Fruit fly (Drosophila melanogaster) whole organism, embryonic: ENCODE data around the gene cpx.

Source experiments
- Ada2b ChIP-seq: fragments of 200-800 bp; sonication (Bioruptor generic); IDR thresholded peaks from 2 replicates; pipeline ENCODE4 v1.3.6; 2022; ENCODE audit warnings: missing biosample characterization, missing genetic modification characterization
- Atf3 ChIP-seq: fragments of 200-800 bp; sonication (Bioruptor generic); optimal IDR thresholded peaks from 3 replicates; lab custom pipeline; 2016; ENCODE audit warnings: missing biosample characterization, missing genetic modification characterization
- CG10366 ChIP-seq: fragments of 200-800 bp; sonication (Bioruptor generic); IDR thresholded peaks from 2 replicates; pipeline ENCODE4 v1.3.6; 2022; ENCODE audit warnings: missing biosample characterization, missing genetic modification characterization
- CG10431 ChIP-seq: fragments of 200-800 bp; sonication (Bioruptor generic); optimal IDR thresholded peaks from 3 replicates; lab custom pipeline; 2018; ENCODE audit warnings: missing biosample characterization, mild to moderate bottlenecking, missing genetic modification characterization
- CG11085 ChIP-seq: fragments of 200-800 bp; sonication (Bioruptor generic); IDR thresholded peaks from 2 replicates; pipeline ENCODE4 v1.3.6; 2022; ENCODE audit warnings: missing biosample characterization, missing genetic modification characterization
- CG11093 ChIP-seq: fragments of 200-800 bp; sonication (Bioruptor generic); IDR thresholded peaks from 3 replicates; pipeline ENCODE4 v1.3.6; 2022; ENCODE audit warnings: missing biosample characterization, missing genetic modification characterization
- CG12236 ChIP-seq: fragments of 200-800 bp; sonication (Bioruptor generic); optimal IDR thresholded peaks from 2 replicates; lab custom pipeline; 2016; ENCODE audit warnings: missing biosample characterization, missing genetic modification characterization
- CG13123 ChIP-seq: fragments of 200-800 bp; sonication (Bioruptor generic); optimal IDR thresholded peaks from 2 replicates; lab custom pipeline; 2016; ENCODE audit warnings: missing biosample characterization, missing genetic modification characterization
- CG14050 ChIP-seq: fragments of 200-800 bp; sonication (Bioruptor generic); IDR thresholded peaks from 3 replicates; pipeline ENCODE4 v1.3.6; 2022; ENCODE audit warnings: missing biosample characterization, missing genetic modification characterization
- CG15073 ChIP-seq: fragments of 200-800 bp; sonication (Bioruptor generic); optimal IDR thresholded peaks from 2 replicates; lab custom pipeline; 2016; ENCODE audit warnings: missing biosample characterization, missing genetic modification characterization
- CG17802 ChIP-seq: fragments of 200-800 bp; sonication (Bioruptor generic); optimal IDR thresholded peaks from 2 replicates; lab custom pipeline; 2018; ENCODE audit warnings: missing biosample characterization, mild to moderate bottlenecking, missing genetic modification characterization, moderate library complexity
- CG18476 ChIP-seq: fragments of 200-800 bp; sonication (Bioruptor generic); optimal IDR thresholded peaks from 2 replicates; lab custom pipeline; 2016; ENCODE audit warnings: missing biosample characterization, mild to moderate bottlenecking, missing genetic modification characterization
- CG18764 ChIP-seq: fragments of 200-800 bp; sonication (Bioruptor generic); optimal IDR thresholded peaks from 3 replicates; lab custom pipeline; 2016; ENCODE audit warnings: missing biosample characterization, missing genetic modification characterization
- CG2116 ChIP-seq: fragments of 200-800 bp; sonication (Bioruptor generic); optimal IDR thresholded peaks from 3 replicates; lab custom pipeline; 2018; ENCODE audit warnings: missing biosample characterization, mild to moderate bottlenecking, missing genetic modification characterization
- CG4282 ChIP-seq: fragments of 200-800 bp; sonication (Bioruptor generic); optimal IDR thresholded peaks from 2 replicates; lab custom pipeline; 2016; ENCODE audit warnings: missing biosample characterization, missing genetic modification characterization
- CG4328 ChIP-seq: fragments of 200-800 bp; sonication (Bioruptor generic); optimal IDR thresholded peaks from 3 replicates; lab custom pipeline; 2017; ENCODE audit warnings: missing biosample characterization, missing genetic modification reagents, missing genetic modification characterization
- CG4424 ChIP-seq: fragments of 200-800 bp; sonication (Bioruptor generic); optimal IDR thresholded peaks from 3 replicates; lab custom pipeline; 2016; ENCODE audit warnings: missing biosample characterization, missing genetic modification characterization
- CG7556 ChIP-seq: fragments of 200-800 bp; sonication (Bioruptor generic); optimal IDR thresholded peaks from 2 replicates; lab custom pipeline; 2017; ENCODE audit warnings: missing biosample characterization, mild to moderate bottlenecking, missing genetic modification characterization
- CG7987 ChIP-seq: fragments of 200-800 bp; sonication (Bioruptor generic); optimal IDR thresholded peaks from 2 replicates; lab custom pipeline; 2018; ENCODE audit warnings: missing biosample characterization, mild to moderate bottlenecking, missing genetic modification characterization, moderate library complexity
- CG8290 ChIP-seq, 3 experiments: fragments of 200-800 bp; sonication (Bioruptor generic); optimal IDR thresholded peaks; 2 replicates each; lab custom pipeline; 2016 to 2019; ENCODE audit warnings: missing biosample characterization in 3 of 3, missing genetic modification characterization in 3 of 3, mild to moderate bottlenecking in 2 of 3, moderate library complexity in 1 of 3
- CG9609 ChIP-seq: fragments of 200-800 bp; sonication (Bioruptor generic); optimal IDR thresholded peaks from 3 replicates; lab custom pipeline; 2016; ENCODE audit warnings: missing biosample characterization, missing genetic modification characterization
- CG9876 ChIP-seq: fragments of 200-800 bp; sonication (Bioruptor generic); optimal IDR thresholded peaks from 2 replicates; lab custom pipeline; 2016; ENCODE audit warnings: missing biosample characterization, missing genetic modification characterization
- CHES-1-like ChIP-seq: fragments of 200-800 bp; sonication (Bioruptor generic); optimal IDR thresholded peaks from 2 replicates; lab custom pipeline; 2016; ENCODE audit warnings: missing biosample characterization, missing genetic modification characterization
- HLHmδ ChIP-seq: fragments of 200-800 bp; sonication (Bioruptor generic); optimal IDR thresholded peaks from 2 replicates; lab custom pipeline; 2018; ENCODE audit warnings: missing biosample characterization, mild to moderate bottlenecking, missing genetic modification characterization, moderate library complexity
- Hr39 ChIP-seq: fragments of >200 bp; optimal IDR thresholded peaks from 2 replicates; lab custom pipeline; 2017
- Mad ChIP-seq: fragments of 200-800 bp; sonication (Bioruptor generic); optimal IDR thresholded peaks from 2 replicates; lab custom pipeline; 2016; ENCODE audit warnings: missing biosample characterization, missing genetic modification characterization
- Max ChIP-seq: fragments of 200-800 bp; sonication (Bioruptor generic); optimal IDR thresholded peaks from 2 replicates; lab custom pipeline; 2016; ENCODE audit warnings: missing biosample characterization, mild to moderate bottlenecking, missing genetic modification characterization
- NFAT ChIP-seq: fragments of 200-800 bp; sonication (Bioruptor generic); IDR thresholded peaks from 2 replicates; pipeline ENCODE4 v1.3.6; 2022; ENCODE audit warnings: missing biosample characterization, missing genetic modification characterization
- bbx ChIP-seq: fragments of 200-800 bp; sonication (Bioruptor generic); IDR thresholded peaks from 2 replicates; pipeline ENCODE4 v1.3.6; 2022; ENCODE audit warnings: missing biosample characterization, missing genetic modification characterization; ENCODE audit not compliant: partially characterized antibody
- chif ChIP-seq, 2 experiments: fragments of 200-800 bp; sonication (Bioruptor generic); optimal IDR thresholded peaks; 3 replicates each; lab custom pipeline; 2016; ENCODE audit warnings: missing biosample characterization in 2 of 2, missing genetic modification characterization in 2 of 2
- dm ChIP-seq: fragments of 200-800 bp; sonication (Bioruptor generic); optimal IDR thresholded peaks from 3 replicates; lab custom pipeline; 2016; ENCODE audit warnings: missing biosample characterization, missing genetic modification characterization
- ewg ChIP-seq: fragments of 200-800 bp; sonication (Bioruptor generic); optimal IDR thresholded peaks from 3 replicates; lab custom pipeline; 2017; ENCODE audit warnings: mild to moderate bottlenecking, missing biosample characterization, missing genetic modification reagents, missing genetic modification characterization
- gfzf ChIP-seq: fragments of 200-800 bp; sonication (Bioruptor generic); optimal IDR thresholded peaks from 2 replicates; lab custom pipeline; 2016; ENCODE audit warnings: missing biosample characterization, mild to moderate bottlenecking, missing genetic modification characterization, moderate library complexity
- h ChIP-seq: fragments of >200 bp; optimal IDR thresholded peaks from 2 replicates; lab custom pipeline; 2017
- ind ChIP-seq: fragments of 200-800 bp; sonication (Bioruptor generic); optimal IDR thresholded peaks from 3 replicates; lab custom pipeline; 2016; ENCODE audit warnings: missing biosample characterization, missing genetic modification characterization
- jumu ChIP-seq: fragments of 200-800 bp; sonication (Bioruptor generic); optimal IDR thresholded peaks from 3 replicates; lab custom pipeline; 2016; ENCODE audit warnings: missing biosample characterization, missing genetic modification characterization
- ken ChIP-seq: fragments of 200-800 bp; sonication (Bioruptor generic); IDR thresholded peaks from 3 replicates; pipeline ENCODE4 v1.3.6; 2022; ENCODE audit warnings: missing biosample characterization, missing genetic modification characterization
- lilli ChIP-seq: fragments of 200-800 bp; sonication (Bioruptor generic); optimal IDR thresholded peaks from 3 replicates; lab custom pipeline; 2016; ENCODE audit warnings: missing biosample characterization, missing genetic modification characterization
- luna ChIP-seq: fragments of 200-800 bp; sonication (Bioruptor generic); optimal IDR thresholded peaks from 2 replicates; lab custom pipeline; 2016; ENCODE audit warnings: missing biosample characterization, missing genetic modification characterization
- nerfin-1 ChIP-seq: fragments of 200-800 bp; sonication (Bioruptor generic); optimal IDR thresholded peaks from 3 replicates; lab custom pipeline; 2019; ENCODE audit warnings: missing biosample characterization, mild to moderate bottlenecking, missing genetic modification characterization, moderate library complexity
- pho ChIP-seq: fragments of 200-800 bp; sonication (Bioruptor generic); optimal IDR thresholded peaks from 2 replicates; lab custom pipeline; 2016; ENCODE audit warnings: missing biosample characterization, missing genetic modification characterization
- prd ChIP-seq, 3 experiments: fragments of >200 bp in 2 of 3; fragments of 200-800 bp in 1 of 3; sonication (Bioruptor generic) in 1 of 3; optimal IDR thresholded peaks in 2 of 3; IDR thresholded peaks in 1 of 3; 2 replicates in 2 of 3; 3 replicates in 1 of 3; pipeline versions ENCODE4 v1.3.6 to Lab custom; 2017 to 2022; ENCODE audit warnings: missing biosample characterization in 1 of 3, missing genetic modification characterization in 1 of 3
- pzg ChIP-seq: fragments of 200-800 bp; sonication (Bioruptor generic); optimal IDR thresholded peaks from 3 replicates; lab custom pipeline; 2018; ENCODE audit warnings: missing biosample characterization, mild to moderate bottlenecking, missing genetic modification characterization, moderate library complexity
- seq ChIP-seq: fragments of 200-800 bp; sonication (Bioruptor generic); IDR thresholded peaks from 2 replicates; pipeline ENCODE4 v1.3.6; 2022; ENCODE audit warnings: missing biosample characterization, missing genetic modification characterization
- shn ChIP-seq: fragments of 200-800 bp; sonication (Bioruptor generic); optimal IDR thresholded peaks from 3 replicates; lab custom pipeline; 2016; ENCODE audit warnings: missing biosample characterization, missing genetic modification characterization
- slp2 ChIP-seq: fragments of 200-800 bp; sonication (Bioruptor generic); optimal IDR thresholded peaks from 2 replicates; lab custom pipeline; 2016; ENCODE audit warnings: missing biosample characterization, missing genetic modification characterization
- stwl ChIP-seq: fragments of 200-800 bp; sonication (Bioruptor generic); optimal IDR thresholded peaks from 3 replicates; lab custom pipeline; 2018; ENCODE audit warnings: missing biosample characterization, mild to moderate bottlenecking, missing genetic modification characterization, moderate library complexity
- tio ChIP-seq: fragments of 200-800 bp; sonication (Bioruptor generic); optimal IDR thresholded peaks from 2 replicates; lab custom pipeline; 2017; ENCODE audit warnings: missing biosample characterization, missing genetic modification characterization, inconsistent platforms
- vvl ChIP-seq: fragments of 200-800 bp; sonication (Bioruptor generic); IDR thresholded peaks from 2 replicates; pipeline ENCODE4 v1.3.6; 2022; ENCODE audit warnings: missing biosample characterization, missing genetic modification characterization
- wdn ChIP-seq: fragments of 200-800 bp; sonication (Bioruptor generic); IDR thresholded peaks from 2 replicates; pipeline ENCODE4 v1.3.6; 2022; ENCODE audit warnings: missing biosample characterization, missing genetic modification characterization
- zen2 ChIP-seq: fragments of 200-800 bp; sonication (Bioruptor generic); IDR thresholded peaks from 3 replicates; pipeline ENCODE4 v1.3.6; 2022; ENCODE audit warnings: missing biosample characterization, missing genetic modification characterization; ENCODE audit not compliant: partially characterized antibody

Gene cpx

DNA sequence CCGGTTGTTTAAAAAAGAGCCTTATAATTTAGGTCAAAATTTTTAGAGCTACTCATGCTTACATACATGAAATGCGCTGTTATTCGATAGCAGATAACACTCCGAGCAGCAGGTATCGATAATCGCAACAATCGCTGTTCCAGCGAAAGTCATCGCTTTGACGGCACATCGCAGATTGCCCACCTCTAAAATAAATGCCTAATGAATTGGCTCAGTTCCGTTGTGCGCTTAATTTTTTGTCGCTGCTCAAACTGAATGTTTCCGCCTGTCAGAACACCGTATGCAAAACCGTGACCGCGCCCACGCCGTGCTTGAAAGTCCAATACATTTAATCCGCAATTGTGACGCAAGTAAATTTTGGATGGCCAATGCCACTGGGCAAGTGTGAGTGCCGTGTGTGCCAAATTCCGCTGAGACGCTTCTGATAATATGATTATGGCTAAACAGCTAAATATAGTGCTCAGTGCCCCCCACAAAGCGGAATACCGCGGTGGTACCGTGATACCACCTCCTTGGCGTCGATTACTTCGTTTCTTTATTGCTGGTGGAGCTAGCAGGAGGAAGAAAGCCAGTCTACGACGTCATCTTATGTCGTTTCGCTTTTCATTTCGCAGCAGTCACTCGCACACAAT is 39.6 kb downstream of the cpx start, which contains the start of gene CG9795 (continued):
- TF ChIP-seq CG17802 (tag; lab: Kevin White, UChicago) = peak; percentile 19
- TF ChIP-seq ewg = no peak
- no peak for TF ChIP-seq tio (GFP tag; lab: Kevin White, UChicago)
- TF ChIP-seq CG4328 (GFP tag; lab: Kevin White, UChicago) = no peak
- TF ChIP-seq wdn = no peak
- peak; percentile 96 for TF ChIP-seq bbx (GFP tag; lab: Robert Waterston, UW)
- peak; percentile 82 for TF ChIP-seq CG2116
- no peak for TF ChIP-seq nerfin-1 (tag; lab: Kevin White, UChicago)
- no peak for TF ChIP-seq luna (GFP tag; lab: Kevin White, UChicago)
- TF ChIP-seq CHES-1-like (GFP tag; lab: Kevin White, UChicago) = peak; percentile 58
- TF ChIP-seq CG4424 (GFP tag; lab: Kevin White, UChicago) = peak; percentile 4
- no peak for TF ChIP-seq ind (GFP tag; lab: Kevin White, UChicago)
- no peak for TF ChIP-seq CG18476 (GFP tag; lab: Kevin White, UChicago)
- no peak for TF ChIP-seq ken (GFP tag; lab: Robert Waterston, UW)
- TF ChIP-seq pho = no peak
- peak; percentile 100 for TF ChIP-seq CG10431 (GFP tag; lab: Kevin White, UChicago)
- TF ChIP-seq CG4282 (GFP tag; lab: Kevin White, UChicago) = peak; percentile 51
- peak; percentile 36 for TF ChIP-seq HLHmδ (GFP tag; lab: Kevin White, UChicago)
- TF ChIP-seq gfzf = peak; percentile 5
- TF ChIP-seq zen2 (GFP tag; lab: Robert Waterston, UW) = peak; percentile 86
- peak; percentile 45; the same call in 1 of the 2 replicates for TF ChIP-seq vvl
- peak; percentile 18 for TF ChIP-seq Max (GFP tag; lab: Kevin White, UChicago)
- peak; percentile 57 for TF ChIP-seq lilli (GFP tag; lab: Kevin White, UChicago)
- TF ChIP-seq jumu = peak; percentile 61
- peak; percentile 3 for TF ChIP-seq CG18764 (GFP tag; lab: Kevin White, UChicago)
- TF ChIP-seq Ada2b (GFP tag; lab: Robert Waterston, UW) = no peak
- peak; percentile 51 for TF ChIP-seq CG7987 (GFP tag; lab: Kevin White, UChicago)
- TF ChIP-seq CG11085 (GFP tag; lab: Robert Waterston, UW) = no peak
- TF ChIP-seq shn (GFP tag; lab: Kevin White, UChicago) = peak; percentile 38
- no peak for TF ChIP-seq Hr39 (lab: Kevin White, UChicago)
- peak; percentile 93 for TF ChIP-seq stwl (tag; lab: Kevin White, UChicago)
- TF ChIP-seq NFAT (GFP tag; lab: Robert Waterston, UW) = peak; percentile 37; the same call in 1 of the 2 replicates
- TF ChIP-seq Atf3 (GFP tag; lab: Kevin White, UChicago) = no peak
- no peak for TF ChIP-seq h (lab: Kevin White, UChicago)
- TF ChIP-seq seq = no peak
- TF ChIP-seq prd (optimal IDR thresholded peaks at IDR 0.05; lab: Kevin White, UChicago) = no peak
- TF ChIP-seq prd (GFP tag; IDR thresholded peaks at IDR 0.05; lab: Robert Waterston, UW) = 0 out of 3 replicates have a peak, but pooled peaks have one; percentile 29
- TF ChIP-seq CG8290 (GFP tag; optimal IDR thresholded peaks at IDR 0.05; lab: Kevin White, UChicago) = peak; percentile 40
- peak; percentile 3 to 80 for TF ChIP-seq CG8290 (tag; optimal IDR thresholded peaks at IDR 0.05; lab: Kevin White, UChicago)
- TF ChIP-seq CG9876 (GFP tag; lab: Kevin White, UChicago) = no peak
- TF ChIP-seq pzg = peak; percentile 82
- peak; percentile 39 for TF ChIP-seq dm (GFP tag; lab: Kevin White, UChicago)
- TF ChIP-seq CG15073 (GFP tag; lab: Kevin White, UChicago) = no peak
- TF ChIP-seq CG12236 (GFP tag; lab: Kevin White, UChicago) = no peak
- TF ChIP-seq CG11093 (GFP tag; lab: Robert Waterston, UW) = no peak
- no peak for TF ChIP-seq slp2 (GFP tag; lab: Kevin White, UChicago)
- peak; percentile 27 for TF ChIP-seq CG9609 (GFP tag; lab: Kevin White, UChicago)
- TF ChIP-seq CG13123 (GFP tag; lab: Kevin White, UChicago) = no peak
- TF ChIP-seq Mad (GFP tag; lab: Kevin White, UChicago) = peak; percentile 24
- no peak for TF ChIP-seq chif (GFP tag; optimal IDR thresholded peaks at IDR 0.05; lab: Kevin White, UChicago)
- no peak for TF ChIP-seq CG14050 (GFP tag; lab: Robert Waterston, UW)
- TF ChIP-seq CG10366 (GFP tag; lab: Robert Waterston, UW) = no peak
- no peak for TF ChIP-seq CG7556 (GFP tag; lab: Kevin White, UChicago)
